Worm (Caenorhabditis elegans) whole organism, L4 larva: ENCODE measurements around the gene phy-4.

Experiments used
- D1046.2 ChIP-seq: fragments of 200-800 bp; sonication (Bioruptor generic); IDR thresholded peaks from 2 replicates; pipeline ENCODE4 v1.3.6; 2022; ENCODE audit warnings: missing genetic modification characterization, missing compliant biosample characterization
- F49E8.2 ChIP-seq: sonication (generic microtip); optimal IDR thresholded peaks from 2 replicates; lab custom pipeline; 2016; ENCODE audit warnings: missing compliant biosample characterization, mild to moderate bottlenecking, missing genetic modification characterization, borderline replicate concordance
- R02D3.7 ChIP-seq: fragments of 150-350 bp; sonication (generic microtip); optimal IDR thresholded peaks from 3 replicates; lab custom pipeline; 2014; ENCODE audit warnings: missing biosample characterization, missing genetic modification characterization
- T20F7.1 ChIP-seq: fragments of 200-800 bp; sonication (Bioruptor generic); optimal IDR thresholded peaks from 2 replicates; lab custom pipeline; 2018; ENCODE audit warnings: mild to moderate bottlenecking, missing genetic modification characterization, missing compliant biosample characterization
- T26A8.4 ChIP-seq: fragments of 200-800 bp; sonication (Bioruptor generic); IDR thresholded peaks from 2 replicates; pipeline ENCODE4 v1.3.6; 2022; ENCODE audit warnings: missing genetic modification characterization, missing compliant biosample characterization
- Y105C5A.15 ChIP-seq: fragments of 200-800 bp; sonication (Bioruptor generic); IDR thresholded peaks from 2 replicates; pipeline ENCODE4 v1.3.6; 2022; ENCODE audit warnings: missing genetic modification characterization, missing compliant biosample characterization
- Y5F2A.4 ChIP-seq: fragments of 200-800 bp; sonication (Bioruptor generic); optimal IDR thresholded peaks from 2 replicates; lab custom pipeline; 2018; ENCODE audit warnings: mild to moderate bottlenecking, missing genetic modification characterization, missing compliant biosample characterization
- ZK546.5 ChIP-seq, 2 experiments: sonication (generic microtip); optimal IDR thresholded peaks; 2 replicates each; lab custom pipeline; 2017; ENCODE audit warnings: missing biosample characterization in 2 of 2, missing genetic modification characterization in 2 of 2
- ama-1 ChIP-seq: fragments of 150-350 bp; optimal IDR thresholded peaks from 2 replicates; lab custom pipeline; 2014; ENCODE audit warnings: inconsistent platforms, mixed read lengths
- attf-4 ChIP-seq: sonication (generic microtip); optimal IDR thresholded peaks from 3 replicates; lab custom pipeline; 2017; ENCODE audit warnings: missing biosample characterization, missing genetic modification characterization
- ceh-44 ChIP-seq: fragments of 200-800 bp; sonication (Bioruptor generic); IDR thresholded peaks from 2 replicates; pipeline ENCODE4 v1.3.6; 2022; ENCODE audit warnings: missing genetic modification reagents, missing genetic modification characterization, missing compliant biosample characterization
- ceh-82 ChIP-seq: sonication (generic microtip); optimal IDR thresholded peaks from 2 replicates; lab custom pipeline; 2017; ENCODE audit warnings: missing biosample characterization, missing genetic modification characterization
- ctbp-1 ChIP-seq: fragments of 200-800 bp; sonication (Bioruptor generic); IDR thresholded peaks from 2 replicates; pipeline ENCODE4 v1.3.6; 2022; ENCODE audit warnings: missing genetic modification reagents, missing genetic modification characterization, missing compliant biosample characterization
- daf-19 ChIP-seq: fragments of 200-800 bp; sonication (Bioruptor generic); conservative IDR thresholded peaks from 2 replicates; pipeline ENCODE4 v1.3.6; 2022; ENCODE audit warnings: missing genetic modification characterization, missing compliant biosample characterization
- daf-8 ChIP-seq: fragments of 200-800 bp; sonication (Bioruptor generic); IDR thresholded peaks from 2 replicates; pipeline ENCODE4 v1.3.6; 2022; ENCODE audit warnings: missing genetic modification characterization, missing compliant biosample characterization
- dmd-6 ChIP-seq: fragments of 200-800 bp; sonication (Bioruptor generic); IDR thresholded peaks from 2 replicates; pipeline ENCODE4 v1.3.6; 2022; ENCODE audit warnings: missing genetic modification reagents, missing genetic modification characterization, missing compliant biosample characterization
- dmd-9 ChIP-seq: fragments of 200-800 bp; sonication (Bioruptor generic); IDR thresholded peaks from 2 replicates; pipeline ENCODE4 v1.3.6; 2022; ENCODE audit warnings: missing genetic modification reagents, missing genetic modification characterization, missing compliant biosample characterization
- egl-43 ChIP-seq: fragments of 200-800 bp; sonication (Bioruptor generic); IDR thresholded peaks from 2 replicates; pipeline ENCODE4 v1.3.6; 2022; ENCODE audit warnings: missing genetic modification reagents, missing genetic modification characterization, missing compliant biosample characterization
- fkh-10 ChIP-seq: fragments of 150-350 bp; optimal IDR thresholded peaks from 2 replicates; lab custom pipeline; 2014; ENCODE audit warnings: missing biosample characterization, missing genetic modification reagents, missing genetic modification characterization
- gei-8 ChIP-seq: fragments of 200-800 bp; sonication (Bioruptor generic); optimal IDR thresholded peaks from 2 replicates; lab custom pipeline; 2018; ENCODE audit warnings: mild to moderate bottlenecking, missing genetic modification characterization, missing compliant biosample characterization
- hif-1 ChIP-seq, 2 experiments: sonication (generic microtip); optimal IDR thresholded peaks; 2 replicates each; lab custom pipeline; 2016 to 2017; ENCODE audit warnings: missing compliant biosample characterization in 2 of 2, missing genetic modification characterization in 2 of 2, missing genetic modification reagents in 2 of 2, missing genotype in 2 of 2, mild to moderate bottlenecking in 1 of 2
- hlh-11 ChIP-seq: fragments of 200-800 bp; sonication (Bioruptor generic); optimal IDR thresholded peaks from 2 replicates; lab custom pipeline; 2018; ENCODE audit warnings: mild to moderate bottlenecking, missing genetic modification characterization, missing compliant biosample characterization
- jun-1 ChIP-seq: fragments of 150-350 bp; optimal IDR thresholded peaks from 2 replicates; lab custom pipeline; 2014; ENCODE audit warnings: missing biosample characterization, missing genetic modification reagents, missing genetic modification characterization
- lin-1 ChIP-seq: fragments of 200-800 bp; sonication (Bioruptor generic); IDR thresholded peaks from 2 replicates; pipeline ENCODE4 v1.3.6; 2022; ENCODE audit warnings: missing genetic modification reagents, missing genetic modification characterization, missing compliant biosample characterization
- lin-13 ChIP-seq: fragments of 150-350 bp; optimal IDR thresholded peaks from 2 replicates; lab custom pipeline; 2014; ENCODE audit warnings: missing biosample characterization, missing genetic modification reagents, missing genetic modification characterization
- lin-39 ChIP-seq: fragments of 150-350 bp; optimal IDR thresholded peaks from 2 replicates; lab custom pipeline; 2014; ENCODE audit warnings: missing biosample characterization, missing genetic modification reagents, missing genetic modification characterization
- lsy-2 ChIP-seq, 2 experiments: fragments of 150-350 bp in 1 of 2; sonication (generic microtip) in 1 of 2; optimal IDR thresholded peaks; 2 replicates each; lab custom pipeline; 2014 to 2017; ENCODE audit warnings: missing biosample characterization in 2 of 2, missing genetic modification characterization in 2 of 2
- mdt-29 ChIP-seq: fragments of 200-800 bp; sonication (Bioruptor generic); IDR thresholded peaks from 2 replicates; pipeline ENCODE4 v1.3.6; 2022; ENCODE audit warnings: missing genetic modification reagents, missing genetic modification characterization, missing compliant biosample characterization
- mep-1 ChIP-seq: fragments of 150-350 bp; sonication (generic microtip); optimal IDR thresholded peaks from 3 replicates; lab custom pipeline; 2014; ENCODE audit warnings: missing biosample characterization, missing genetic modification characterization
- mes-2 ChIP-seq: sonication (generic microtip); optimal IDR thresholded peaks from 2 replicates; lab custom pipeline; 2016; ENCODE audit warnings: missing genotype, mild to moderate bottlenecking, missing genetic modification characterization, missing compliant biosample characterization; ENCODE audit not compliant: poor library complexity, severe bottlenecking
- mxl-3 ChIP-seq: fragments of 200-800 bp; sonication (Bioruptor generic); optimal IDR thresholded peaks from 2 replicates; lab custom pipeline; 2018; ENCODE audit warnings: mild to moderate bottlenecking, missing genetic modification characterization, missing compliant biosample characterization
- nhr-102 ChIP-seq: sonication (generic microtip); optimal IDR thresholded peaks from 2 replicates; lab custom pipeline; 2016; ENCODE audit warnings: mild to moderate bottlenecking, missing genetic modification characterization, moderate library complexity, missing compliant biosample characterization
- nhr-237 ChIP-seq: sonication (generic microtip); optimal IDR thresholded peaks from 2 replicates; lab custom pipeline; 2017; ENCODE audit warnings: missing biosample characterization, missing genetic modification characterization
- nhr-28 ChIP-seq: fragments of 150-350 bp; optimal IDR thresholded peaks from 2 replicates; lab custom pipeline; 2014; ENCODE audit warnings: missing biosample characterization, missing genetic modification characterization
- nhr-42 ChIP-seq: fragments of 200-800 bp; sonication (Bioruptor generic); IDR thresholded peaks from 2 replicates; pipeline ENCODE4 v1.3.6; 2022; ENCODE audit warnings: missing genetic modification characterization, missing compliant biosample characterization
- nhr-48 ChIP-seq: sonication (generic microtip); optimal IDR thresholded peaks from 2 replicates; lab custom pipeline; 2016; ENCODE audit warnings: mild to moderate bottlenecking, missing genetic modification characterization, missing compliant biosample characterization
- nhr-76 ChIP-seq: fragments of 150-350 bp; optimal IDR thresholded peaks from 2 replicates; lab custom pipeline; 2014; ENCODE audit warnings: missing biosample characterization, missing genetic modification characterization
- pha-4 ChIP-seq, 2 experiments: fragments of 150-350 bp in 1 of 2; fragments of 200-800 bp in 1 of 2; sonication (Bioruptor generic) in 1 of 2; IDR thresholded peaks in 1 of 2; optimal IDR thresholded peaks in 1 of 2; 2 replicates each; pipeline versions ENCODE4 v1.3.6 to Lab custom; 2014 to 2022; ENCODE audit warnings: missing genetic modification characterization in 2 of 2, missing genetic modification reagents in 2 of 2, missing biosample characterization in 1 of 2, missing compliant biosample characterization in 1 of 2
- rbr-2 ChIP-seq: sonication (generic microtip); optimal IDR thresholded peaks from 2 replicates; lab custom pipeline; 2016; ENCODE audit warnings: missing genotype, missing genetic modification characterization, missing compliant biosample characterization
- saeg-2 ChIP-seq: fragments of 200-800 bp; sonication (Bioruptor generic); IDR thresholded peaks from 2 replicates; pipeline ENCODE4 v1.3.6; 2022; ENCODE audit warnings: missing genetic modification reagents, missing genetic modification characterization, missing compliant biosample characterization
- skn-1 ChIP-seq: fragments of 150-350 bp; optimal IDR thresholded peaks from 2 replicates; lab custom pipeline; 2014; ENCODE audit warnings: missing biosample characterization, missing genetic modification characterization
- snpc-4 ChIP-seq: fragments of 150-350 bp; optimal IDR thresholded peaks from 2 replicates; lab custom pipeline; 2014; ENCODE audit warnings: missing biosample characterization, missing genetic modification characterization
- spr-3 ChIP-seq: fragments of 200-800 bp; sonication (Bioruptor generic); optimal IDR thresholded peaks from 2 replicates; lab custom pipeline; 2018; ENCODE audit warnings: mild to moderate bottlenecking, missing genetic modification characterization, missing compliant biosample characterization
- unc-130 ChIP-seq: sonication (generic microtip); optimal IDR thresholded peaks from 2 replicates; lab custom pipeline; 2016; ENCODE audit warnings: missing genetic modification reagents, missing genetic modification characterization, missing compliant biosample characterization
- unc-39 ChIP-seq: sonication (generic microtip); optimal IDR thresholded peaks from 2 replicates; lab custom pipeline; 2017; ENCODE audit warnings: missing biosample characterization, missing genetic modification characterization
- unc-62 ChIP-seq, 3 experiments: fragments of 150-350 bp in 1 of 3; sonication (generic microtip); optimal IDR thresholded peaks in 2 of 3; peaks in 1 of 3; 1 replicate in 1 of 3; 2 replicates in 2 of 3; lab custom pipeline; 2014 to 2017; ENCODE audit warnings: missing biosample characterization in 3 of 3, missing genetic modification characterization in 3 of 3, missing genetic modification reagents in 3 of 3, missing genotype in 1 of 3
- vab-7 ChIP-seq: fragments of 200-800 bp; sonication (Bioruptor generic); IDR thresholded peaks from 2 replicates; pipeline ENCODE4 v1.3.6; 2022; ENCODE audit warnings: missing genetic modification reagents, missing genetic modification characterization, missing compliant biosample characterization
- zag-1 ChIP-seq: fragments of 150-350 bp; optimal IDR thresholded peaks from 2 replicates; lab custom pipeline; 2014; ENCODE audit warnings: missing biosample characterization, missing genetic modification characterization
- zfp-3 ChIP-seq: fragments of 200-800 bp; sonication (Bioruptor generic); conservative IDR thresholded peaks from 2 replicates; pipeline ENCODE4 v1.3.6; 2022; ENCODE audit warnings: missing genetic modification reagents, missing genetic modification characterization, missing compliant biosample characterization
- zip-11 ChIP-seq: fragments of 200-800 bp; sonication (Bioruptor generic); IDR thresholded peaks from 2 replicates; pipeline ENCODE4 v1.3.6; 2022; ENCODE audit warnings: missing genetic modification characterization, missing compliant biosample characterization
- ztf-7 ChIP-seq: fragments of 150-350 bp; optimal IDR thresholded peaks from 2 replicates; lab custom pipeline; 2014; ENCODE audit warnings: missing biosample characterization, missing genetic modification characterization

phy-4 gene

DNA sequence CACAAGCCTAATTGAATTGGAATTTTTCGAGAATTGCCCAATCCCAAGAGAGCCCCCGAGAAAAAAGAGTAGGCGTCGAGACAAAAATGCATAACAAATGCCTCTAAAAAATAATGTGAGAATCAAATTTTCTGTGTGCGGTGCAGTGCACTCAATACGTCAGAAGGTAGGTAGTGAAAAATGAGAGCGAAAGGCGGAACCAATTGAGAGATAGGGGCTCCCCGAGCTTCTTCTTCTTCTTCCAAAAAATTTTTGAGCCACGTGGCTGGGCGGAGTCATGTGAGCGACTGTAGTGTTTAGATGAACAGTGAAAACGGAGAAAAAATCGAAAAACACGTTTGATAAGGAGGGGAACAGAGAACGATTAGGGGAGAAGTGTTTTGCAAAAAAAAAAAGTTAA lies 11.1 kb upstream of the phy-4 start (continued):
- peak; percentile 58 for TF ChIP-seq nhr-48 (tag; lab: Kevin White, UChicago)
- no peak for TF ChIP-seq unc-39 (tag; lab: Kevin White, UChicago)
- no peak for TF ChIP-seq T26A8.4
- no peak for TF ChIP-seq F49E8.2
- TF ChIP-seq nhr-42, result 0 out of 2 replicates have a peak, but pooled peaks have one; percentile 58
- TF ChIP-seq ztf-7 (tag; lab: Kevin White, UChicago), result no peak
- TF ChIP-seq Y5F2A.4 (GFP tag; lab: Kevin White, UChicago), result no peak
- TF ChIP-seq nhr-237 (tag; lab: Kevin White, UChicago), result no peak
- TF ChIP-seq nhr-76 (tag; lab: Kevin White, UChicago), result no peak
- TF ChIP-seq spr-3 (GFP tag; lab: Kevin White, UChicago), result no peak
- peak; percentile 71 for TF ChIP-seq nhr-28 (tag; lab: Kevin White, UChicago)
- no peak for TF ChIP-seq attf-4
- TF ChIP-seq lin-13, result no peak
- no peak for TF ChIP-seq gei-8 (GFP tag; lab: Kevin White, UChicago)
- TF ChIP-seq jun-1, result no peak
- no peak for TF ChIP-seq daf-19
- TF ChIP-seq pha-4 (GFP tag; IDR thresholded peaks at IDR 0.05; lab: Robert Waterston, UW), result no peak
- TF ChIP-seq pha-4 (tag; optimal IDR thresholded peaks at IDR 0.05; lab: Kevin White, UChicago), result no peak
- no peak for TF ChIP-seq ama-1
- peak; percentile 64 for TF ChIP-seq dmd-6 (GFP tag; lab: Robert Waterston, UW)
- TF ChIP-seq saeg-2, result no peak
- peak in 1 of 2 experiments; percentile 23 for TF ChIP-seq lsy-2 (tag; optimal IDR thresholded peaks at IDR 0.05; lab: Kevin White, UChicago)
- no peak for TF ChIP-seq skn-1
- TF ChIP-seq hif-1 (tag; optimal IDR thresholded peaks at IDR 0.05; lab: Kevin White, UChicago), result no peak
- TF ChIP-seq ctbp-1 (GFP tag; lab: Robert Waterston, UW), result 0 out of 2 replicates have a peak, but pooled peaks have one; percentile 27
- peak; percentile 82 for TF ChIP-seq mxl-3 (GFP tag; lab: Kevin White, UChicago)
- no peak for TF ChIP-seq ZK546.5 (tag; optimal IDR thresholded peaks at IDR 0.05; lab: Kevin White, UChicago)
- TF ChIP-seq daf-8 (GFP tag; lab: Robert Waterston, UW), result no peak
- no peak for TF ChIP-seq unc-130 (GFP tag; lab: Kevin White, UChicago)
- peak; percentile 31 for TF ChIP-seq mep-1 (tag; lab: Kevin White, UChicago)
- TF ChIP-seq lin-1 (GFP tag; lab: Robert Waterston, UW), result no peak
- TF ChIP-seq unc-62 (GFP tag; optimal IDR thresholded peaks at IDR 0.05 in 1 of 2; lab: Kevin White, UChicago), result peak in 1 of 2 experiments; percentile 38
- TF ChIP-seq unc-62 (tag; optimal IDR thresholded peaks at IDR 0.05; lab: Kevin White, UChicago), result no peak
- TF ChIP-seq lin-39 (tag; lab: Kevin White, UChicago), result no peak
- TF ChIP-seq mdt-29 (GFP tag; lab: Robert Waterston, UW), result no peak
- TF ChIP-seq T20F7.1 (GFP tag; lab: Kevin White, UChicago), result no peak
- TF ChIP-seq ceh-44, result no peak
- TF ChIP-seq egl-43 (GFP tag; lab: Robert Waterston, UW), result no peak
- TF ChIP-seq zag-1 (tag; lab: Kevin White, UChicago), result no peak
- TF ChIP-seq D1046.2, result no peak
- TF ChIP-seq ceh-82, result no peak
- TF ChIP-seq mes-2, result peak; percentile 6
- no peak for TF ChIP-seq R02D3.7 (tag; lab: Kevin White, UChicago)
- no peak for TF ChIP-seq dmd-9 (GFP tag; lab: Robert Waterston, UW)
- no peak for TF ChIP-seq Y105C5A.15 (GFP tag; lab: Robert Waterston, UW)
- no peak for TF ChIP-seq fkh-10 (GFP tag; lab: Kevin White, UChicago)
- no peak for TF ChIP-seq rbr-2 (tag; lab: Kevin White, UChicago)
- TF ChIP-seq vab-7 (GFP tag; lab: Robert Waterston, UW), result no peak
- no peak for TF ChIP-seq snpc-4 (tag; lab: Kevin White, UChicago)
- TF ChIP-seq nhr-102 (tag; lab: Kevin White, UChicago), result no peak
- TF ChIP-seq hlh-11, result peak; percentile 80
- TF ChIP-seq zip-11 (GFP tag; lab: Robert Waterston, UW), result no peak
- TF ChIP-seq zfp-3, result no peak
